Worm (Caenorhabditis elegans) whole organism, L2 larva: ENCODE results near the gene H34I24.1.
A peak's percentile ranks its signal among the peaks of the same experiment; 100 is the strongest.

Experiments
- C34F6.9 ChIP-seq: fragments of 150-350 bp; optimal IDR thresholded peaks from 2 replicates; lab custom pipeline; 2014; ENCODE audit warnings: missing biosample characterization, missing genetic modification characterization
- R02D3.7 ChIP-seq: fragments of 150-350 bp; optimal IDR thresholded peaks from 2 replicates; lab custom pipeline; 2014; ENCODE audit warnings: missing biosample characterization, missing genetic modification characterization
- Y55F3AM.14 ChIP-seq: fragments of 200-800 bp; sonication (Bioruptor generic); optimal IDR thresholded peaks from 2 replicates; lab custom pipeline; 2018; ENCODE audit warnings: mild to moderate bottlenecking, missing genetic modification characterization, missing compliant biosample characterization
- ZK546.5 ChIP-seq: sonication (generic microtip); optimal IDR thresholded peaks from 2 replicates; lab custom pipeline; 2017; ENCODE audit warnings: missing biosample characterization, missing genetic modification characterization
- ama-1 ChIP-seq: fragments of 150-350 bp; optimal IDR thresholded peaks from 2 replicates; lab custom pipeline; 2018; ENCODE audit warnings: inconsistent platforms
- ceh-82 ChIP-seq: fragments of 150-350 bp; optimal IDR thresholded peaks from 2 replicates; lab custom pipeline; 2014; ENCODE audit warnings: missing biosample characterization, missing genetic modification characterization
- egl-27 ChIP-seq: sonication (generic microtip); optimal IDR thresholded peaks from 3 replicates; lab custom pipeline; 2017; ENCODE audit warnings: missing biosample characterization, missing genetic modification reagents, missing genetic modification characterization
- elt-1 ChIP-seq: fragments of 150-350 bp; optimal IDR thresholded peaks from 2 replicates; lab custom pipeline; 2014; ENCODE audit warnings: missing biosample characterization, missing genetic modification characterization
- elt-3 ChIP-seq: sonication (generic microtip); optimal IDR thresholded peaks from 2 replicates; lab custom pipeline; 2017; ENCODE audit warnings: missing biosample characterization, missing genetic modification characterization
- fos-1 ChIP-seq: fragments of 150-350 bp; optimal IDR thresholded peaks from 2 replicates; lab custom pipeline; 2014; ENCODE audit warnings: missing biosample characterization, missing genetic modification characterization
- lin-11 ChIP-seq: fragments of 150-350 bp; sonication (generic microtip); optimal IDR thresholded peaks from 2 replicates; lab custom pipeline; 2014; ENCODE audit warnings: missing biosample characterization, missing genetic modification characterization, inconsistent platforms, mixed read lengths
- lin-13 ChIP-seq: fragments of 150-350 bp; optimal IDR thresholded peaks from 2 replicates; lab custom pipeline; 2014; ENCODE audit warnings: missing biosample characterization, missing genetic modification reagents, missing genetic modification characterization
- mab-5 ChIP-seq: fragments of 150-350 bp; optimal IDR thresholded peaks from 2 replicates; lab custom pipeline; 2014; ENCODE audit warnings: missing biosample characterization, missing genetic modification characterization
- mbf-1 ChIP-seq: sonication (generic microtip); optimal IDR thresholded peaks from 2 replicates; lab custom pipeline; 2017; ENCODE audit warnings: missing biosample characterization, missing genetic modification characterization
- mdl-1 ChIP-seq, 2 experiments: fragments of 150-350 bp in 1 of 2; sonication (generic microtip) in 1 of 2; optimal IDR thresholded peaks; 2 replicates each; lab custom pipeline; 2017; ENCODE audit warnings: missing biosample characterization in 2 of 2, missing genetic modification characterization in 2 of 2
- nhr-11 ChIP-seq: fragments of 150-350 bp; optimal IDR thresholded peaks from 2 replicates; lab custom pipeline; 2014; ENCODE audit warnings: missing biosample characterization, missing genetic modification characterization
- nhr-12 ChIP-seq: fragments of 150-350 bp; optimal IDR thresholded peaks from 2 replicates; lab custom pipeline; 2014; ENCODE audit warnings: missing biosample characterization, missing genetic modification characterization
- nhr-129 ChIP-seq: fragments of 150-350 bp; optimal IDR thresholded peaks from 2 replicates; lab custom pipeline; 2014; ENCODE audit warnings: missing biosample characterization, missing genetic modification characterization
- nhr-23 ChIP-seq: fragments of 150-350 bp; optimal IDR thresholded peaks from 2 replicates; lab custom pipeline; 2014; ENCODE audit warnings: missing biosample characterization, missing genetic modification reagents, missing genetic modification characterization
- nhr-237 ChIP-seq: fragments of 150-350 bp; optimal IDR thresholded peaks from 2 replicates; lab custom pipeline; 2014; ENCODE audit warnings: missing biosample characterization, missing genetic modification characterization
- nhr-77 ChIP-seq: fragments of 150-350 bp; optimal IDR thresholded peaks from 2 replicates; lab custom pipeline; 2014; ENCODE audit warnings: missing biosample characterization, missing genetic modification characterization
- peb-1 ChIP-seq: fragments of 150-350 bp; optimal IDR thresholded peaks from 2 replicates; lab custom pipeline; 2014; ENCODE audit warnings: missing biosample characterization, missing genetic modification characterization
- sem-4 ChIP-seq: fragments of 150-350 bp; optimal IDR thresholded peaks from 2 replicates; lab custom pipeline; 2014; ENCODE audit warnings: missing biosample characterization, missing genetic modification reagents, missing genetic modification characterization
- sma-3 ChIP-seq: sonication (generic microtip); optimal IDR thresholded peaks from 2 replicates; lab custom pipeline; 2016; ENCODE audit warnings: missing genetic modification reagents, missing genetic modification characterization, missing compliant biosample characterization
- sma-9 ChIP-seq, 2 experiments: fragments of 150-350 bp in 1 of 2; sonication (generic microtip) in 1 of 2; optimal IDR thresholded peaks; 2 replicates each; lab custom pipeline; 2014 to 2016; ENCODE audit warnings: missing genetic modification characterization in 2 of 2, mild to moderate bottlenecking in 1 of 2, missing biosample characterization in 1 of 2, missing compliant biosample characterization in 1 of 2, missing genetic modification reagents in 1 of 2, moderate library complexity in 1 of 2
- unc-55 ChIP-seq: fragments of 150-350 bp; sonication (generic microtip); optimal IDR thresholded peaks from 3 replicates; lab custom pipeline; 2014; ENCODE audit warnings: missing biosample characterization, missing genetic modification reagents, missing genetic modification characterization
- zag-1 ChIP-seq: fragments of 150-350 bp; optimal IDR thresholded peaks from 2 replicates; lab custom pipeline; 2014; ENCODE audit warnings: missing biosample characterization, missing genetic modification characterization
- ztf-1 ChIP-seq: fragments of 200-800 bp; sonication (Bioruptor generic); conservative IDR thresholded peaks from 2 replicates; pipeline ENCODE4 v1.3.6; 2022; ENCODE audit warnings: missing genetic modification characterization, missing compliant biosample characterization
- ztf-11 ChIP-seq: sonication (generic microtip); optimal IDR thresholded peaks from 2 replicates; lab custom pipeline; 2017; ENCODE audit warnings: missing biosample characterization, missing genetic modification characterization
- ztf-4 ChIP-seq: fragments of 150-350 bp; optimal IDR thresholded peaks from 2 replicates; lab custom pipeline; 2014; ENCODE audit warnings: missing biosample characterization, missing genetic modification characterization

The H34I24.1 gene

DNA sequence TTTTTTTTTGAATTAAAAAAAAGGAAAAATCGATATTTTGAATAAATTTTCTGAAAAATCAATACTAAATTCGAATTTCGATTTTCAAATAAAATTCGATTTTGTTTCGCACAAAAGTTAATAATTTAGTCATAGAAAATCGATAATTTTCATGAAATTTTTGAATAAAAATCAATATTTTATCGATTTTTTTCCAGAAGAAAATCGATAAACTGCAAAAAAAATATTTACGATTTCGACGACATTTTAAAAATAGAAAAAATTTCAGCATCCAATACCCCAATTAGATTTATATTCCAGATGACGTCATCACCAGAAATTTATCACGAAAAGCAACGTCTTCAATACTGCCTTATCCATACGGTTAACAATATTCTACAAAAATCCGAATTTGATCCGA, 10.5 kb upstream of the H34I24.1 start, which contains the start of gene josd-1:
Gene josd-1 (plus strand): TSS at position 301 of the 400 bp plus-strand sequence.
- TF ChIP-seq nhr-12 (tag; lab: Kevin White, UChicago) (no peak), nhr-11 (tag; lab: Kevin White, UChicago) (no peak), sem-4 (no peak), egl-27 (tag; lab: Kevin White, UChicago) (no peak), ama-1 (lab: Kevin White, UChicago) (no peak), mab-5 (tag; lab: Kevin White, UChicago) (no peak), ZK546.5 (no peak), Y55F3AM.14 (GFP tag; lab: Kevin White, UChicago) (no peak), mbf-1 (tag; lab: Kevin White, UChicago) (no peak), lin-13 (no peak), nhr-23 (tag; lab: Kevin White, UChicago) (no peak), nhr-129 (tag; lab: Kevin White, UChicago) (no peak)

DNA sequence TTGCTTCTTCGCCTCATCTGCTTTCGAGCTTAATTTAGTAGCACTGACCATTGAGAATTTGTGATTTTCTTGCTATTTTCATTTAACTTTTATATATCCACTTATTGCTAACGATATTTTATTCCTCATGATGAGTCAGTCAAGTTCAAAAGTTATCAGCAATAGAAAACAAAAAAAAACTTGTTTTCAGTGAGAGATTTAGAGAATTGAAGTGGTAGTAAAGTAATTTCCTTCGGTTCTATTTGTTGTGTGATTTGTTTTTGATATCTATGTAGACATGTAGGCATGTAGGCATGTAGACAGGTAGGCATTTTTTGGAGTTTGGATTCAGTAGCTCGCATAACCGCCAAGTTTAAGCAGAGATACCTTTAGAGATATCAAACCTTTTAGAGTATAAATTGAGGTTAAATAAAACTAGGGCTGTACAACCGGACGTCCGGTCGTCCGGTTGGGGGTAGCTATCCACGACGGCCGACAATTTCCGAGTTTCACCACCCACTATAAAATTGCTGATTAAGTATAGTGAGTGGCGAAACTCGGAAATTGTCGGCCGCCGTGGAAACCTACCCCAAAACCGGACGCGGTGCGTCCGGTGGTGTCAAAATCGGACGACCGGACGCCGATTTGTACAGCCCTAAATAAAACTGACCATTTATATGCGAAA, 5.8 kb upstream of the H34I24.1 start, which contains the start of gene Y71H2AR.2:
Gene Y71H2AR.2 (minus strand): TSS at position 51 of the 664 bp plus-strand sequence.
- TF ChIP-seq zag-1 (tag; lab: Kevin White, UChicago) (no peak), sem-4 (no peak), mdl-1 (tag; optimal IDR thresholded peaks at IDR 0.05; lab: Kevin White, UChicago) (no peak), unc-55 (GFP tag; lab: Kevin White, UChicago) (no peak), elt-1 (no peak), C34F6.9 (tag; lab: Kevin White, UChicago) (no peak), sma-9 (GFP tag; optimal IDR thresholded peaks at IDR 0.05; lab: Kevin White, UChicago) (no peak), sma-9 (tag; optimal IDR thresholded peaks at IDR 0.05; lab: Kevin White, UChicago) (no peak)

DNA sequence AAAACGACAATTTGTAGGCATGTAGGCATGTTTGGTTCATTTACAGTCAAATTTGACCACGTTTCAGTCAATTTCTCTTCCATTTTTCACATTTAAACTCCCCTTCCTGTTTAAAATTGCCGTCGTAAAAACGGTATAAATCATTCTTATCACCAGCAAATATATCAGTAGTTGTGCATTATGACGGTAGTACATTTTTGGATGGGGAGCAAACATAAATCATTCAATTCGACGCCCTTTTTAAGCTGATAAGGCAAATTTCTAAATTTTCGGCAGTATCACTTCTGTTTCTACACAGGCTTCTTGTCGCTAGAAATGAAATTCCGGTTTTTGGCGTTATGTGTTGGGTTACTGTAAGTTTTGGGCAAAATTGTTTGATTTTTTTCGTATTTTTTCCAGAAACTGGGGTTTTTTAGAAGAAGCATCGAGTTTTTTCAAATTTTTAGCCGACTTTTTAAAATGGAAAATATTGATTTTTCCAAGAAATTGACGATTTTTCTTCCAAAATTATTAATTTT, 4.9 kb upstream of the H34I24.1 start, which contains the start of gene H34I24.2:
Gene H34I24.2 (plus strand): TSS at position 189 of the 518 bp plus-strand sequence.
- TF ChIP-seq mdl-1 (tag; optimal IDR thresholded peaks at IDR 0.05; lab: Kevin White, UChicago) (no peak), fos-1 (tag; lab: Kevin White, UChicago) (peak; percentile 20)
- TF ChIP-seq, all 48 proteins: peak for 1

DNA sequence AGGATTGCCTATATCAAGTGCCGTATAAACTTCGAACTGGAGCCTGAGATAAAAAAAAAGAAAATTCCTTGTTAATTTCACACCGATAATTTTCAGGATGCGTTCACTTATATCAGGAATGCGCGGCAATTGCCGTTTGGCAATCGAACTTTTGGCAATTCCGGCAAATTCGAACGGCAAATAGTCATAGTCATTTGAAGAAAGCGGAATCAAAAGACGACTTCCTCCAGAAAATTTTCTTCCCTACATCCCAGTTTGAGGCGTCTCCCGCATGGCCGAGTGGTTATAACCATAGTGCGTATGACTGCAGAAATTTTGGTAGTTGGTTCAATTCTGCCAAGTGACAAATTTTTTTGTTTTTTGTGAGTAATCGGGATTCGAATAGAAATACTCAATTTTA, 9.1 kb downstream of the H34I24.1 start, which contains the start of gene F56F11.4:
Gene F56F11.4 (plus strand): TSS at position 301 of the 400 bp plus-strand sequence.
- no peak for TF ChIP-seq ceh-82 (tag; lab: Kevin White, UChicago)
- TF ChIP-seq ztf-4 (tag; lab: Kevin White, UChicago) = no peak
- no peak for TF ChIP-seq unc-55 (GFP tag; lab: Kevin White, UChicago)
- no peak for TF ChIP-seq ama-1 (lab: Kevin White, UChicago)
- no peak for TF ChIP-seq ZK546.5
- no peak for TF ChIP-seq lin-11
- TF ChIP-seq Y55F3AM.14 (GFP tag; lab: Kevin White, UChicago) = no peak
- TF ChIP-seq fos-1 (tag; lab: Kevin White, UChicago) = no peak
- TF ChIP-seq egl-27 (tag; lab: Kevin White, UChicago) = no peak
- TF ChIP-seq zag-1 (tag; lab: Kevin White, UChicago) = no peak
- TF ChIP-seq, all 48 proteins: peak for 0

DNA sequence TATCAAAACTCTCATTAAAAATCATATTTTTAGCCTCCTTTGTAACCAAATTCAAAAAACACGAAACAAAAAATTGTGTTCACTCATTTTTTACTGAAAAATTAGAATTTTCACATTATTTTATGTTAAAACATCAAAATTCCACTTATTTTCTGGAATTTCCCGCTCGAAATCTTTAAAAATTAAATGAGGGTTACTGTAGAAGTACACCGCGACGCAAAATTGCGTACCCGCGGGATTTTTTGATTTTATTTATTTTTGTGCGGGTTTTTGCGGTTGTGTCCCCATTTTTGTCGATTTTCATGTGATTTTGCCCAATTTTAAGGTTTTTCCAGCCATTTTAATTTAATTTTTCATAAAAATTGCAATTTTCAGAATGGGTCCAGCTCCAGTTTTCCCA, 11.5 kb downstream of the H34I24.1 start:
- TF ChIP-seq ama-1 (lab: Kevin White, UChicago) = no peak
- TF ChIP-seq R02D3.7 (tag; lab: Kevin White, UChicago) = no peak
- no peak for TF ChIP-seq elt-3 (tag; lab: Kevin White, UChicago)
- no peak for TF ChIP-seq nhr-237
- TF ChIP-seq nhr-77 (tag; lab: Kevin White, UChicago) = no peak

DNA sequence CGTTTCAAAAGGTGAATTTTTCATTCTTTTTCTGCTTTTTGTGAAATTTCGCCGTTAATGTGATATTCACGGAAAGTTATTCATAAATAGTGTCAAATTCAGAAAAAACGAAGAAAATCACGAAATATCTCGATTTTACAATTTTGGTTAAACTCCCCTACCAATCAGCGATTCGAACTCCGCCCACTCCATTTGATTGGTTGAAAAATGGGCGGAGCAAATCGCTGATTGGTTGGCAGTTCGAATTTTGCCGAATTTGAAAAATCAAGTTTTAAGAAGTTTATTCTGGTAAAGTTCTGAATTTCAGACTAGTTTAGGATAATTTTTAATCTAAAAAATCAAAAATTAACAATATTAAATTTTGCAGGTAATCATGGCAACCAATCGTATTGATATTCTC, 17.8 kb downstream of the H34I24.1 start:
- TF ChIP-seq ztf-1 (GFP tag; lab: Robert Waterston, UW) = no peak
- no peak for TF ChIP-seq ztf-11 (tag; lab: Kevin White, UChicago)
- no peak for TF ChIP-seq sma-3 (GFP tag; lab: Kevin White, UChicago)
- no peak for TF ChIP-seq peb-1 (tag; lab: Kevin White, UChicago)
- no peak for TF ChIP-seq Y55F3AM.14 (GFP tag; lab: Kevin White, UChicago)
- no peak for TF ChIP-seq ceh-82 (tag; lab: Kevin White, UChicago)
